Worm (Caenorhabditis elegans) whole organism, L1 larva: ENCODE measurements around the gene Y59C2A.3.

Experiments
- C16A3.4 ChIP-seq: fragments of 150-350 bp; optimal IDR thresholded peaks from 2 replicates; lab custom pipeline; 2014; ENCODE audit warnings: missing biosample characterization, missing genetic modification characterization
- F16B12.6 ChIP-seq: fragments of 150-350 bp; optimal IDR thresholded peaks from 2 replicates; lab custom pipeline; 2014; ENCODE audit warnings: missing biosample characterization, missing genetic modification characterization
- Y116A8C.19 ChIP-seq: sonication (generic microtip); optimal IDR thresholded peaks from 2 replicates; lab custom pipeline; 2016; ENCODE audit warnings: missing compliant biosample characterization, missing genetic modification characterization, borderline replicate concordance
- blmp-1 ChIP-seq: fragments of 150-350 bp; optimal IDR thresholded peaks from 2 replicates; lab custom pipeline; 2014; ENCODE audit warnings: missing biosample characterization, missing genetic modification characterization
- ceh-63 ChIP-seq: fragments of 200-800 bp; sonication (Bioruptor generic); optimal IDR thresholded peaks from 2 replicates; lab custom pipeline; 2018; ENCODE audit warnings: mild to moderate bottlenecking, missing genetic modification characterization, missing compliant biosample characterization
- ceh-8 ChIP-seq: fragments of 200-800 bp; sonication (Bioruptor generic); optimal IDR thresholded peaks from 2 replicates; lab custom pipeline; 2018; ENCODE audit warnings: mild to moderate bottlenecking, missing genetic modification characterization, moderate library complexity, missing compliant biosample characterization
- ceh-82 ChIP-seq, 3 experiments: fragments of 150-350 bp in 1 of 3; sonication (generic microtip) in 2 of 3; optimal IDR thresholded peaks; 2 replicates each; lab custom pipeline; 2014 to 2017; ENCODE audit warnings: missing biosample characterization in 3 of 3, missing genetic modification characterization in 3 of 3
- ces-1 ChIP-seq: fragments of 150-350 bp; optimal IDR thresholded peaks from 2 replicates; lab custom pipeline; 2014; ENCODE audit warnings: missing biosample characterization, missing genetic modification reagents, missing genetic modification characterization
- dpl-1 ChIP-seq, 3 experiments: fragments of 150-350 bp in 2 of 3; sonication (generic microtip) in 1 of 3; optimal IDR thresholded peaks; 2 replicates each; lab custom pipeline; 2014 to 2017; ENCODE audit warnings: missing biosample characterization in 3 of 3, missing genetic modification characterization in 3 of 3, missing genetic modification reagents in 3 of 3
- efl-1 ChIP-seq, 4 experiments: fragments of 150-350 bp; optimal IDR thresholded peaks in 3 of 4; peaks in 1 of 4; 1 replicate in 1 of 4; 2 replicates in 3 of 4; lab custom pipeline; 2014; ENCODE audit warnings: missing biosample characterization in 2 of 4, missing genetic modification characterization in 2 of 4, missing genetic modification reagents in 2 of 4
- egl-13 ChIP-seq: sonication (generic microtip); optimal IDR thresholded peaks from 2 replicates; lab custom pipeline; 2016; ENCODE audit warnings: missing genotype, missing genetic modification reagents, missing genetic modification characterization, missing compliant biosample characterization
- egl-27 ChIP-seq, 2 experiments: fragments of 150-350 bp in 1 of 2; sonication (generic microtip); optimal IDR thresholded peaks; 3 replicates each; lab custom pipeline; 2017 to 2018; ENCODE audit warnings: missing biosample characterization in 2 of 2, missing genetic modification characterization in 2 of 2, missing genetic modification reagents in 2 of 2
- elt-2 ChIP-seq: sonication (generic microtip); optimal IDR thresholded peaks from 2 replicates; lab custom pipeline; 2016; ENCODE audit warnings: missing genetic modification characterization, mild to moderate bottlenecking, inconsistent platforms, missing compliant biosample characterization, missing genetic modification reagents
- elt-3 ChIP-seq, 6 experiments: fragments of 150-350 bp in 1 of 6; sonication (generic microtip); optimal IDR thresholded peaks; 2 replicates each; lab custom pipeline; 2017 to 2018; ENCODE audit warnings: missing biosample characterization in 6 of 6, missing genetic modification characterization in 6 of 6, inconsistent platforms in 1 of 6
- fkh-10 ChIP-seq: sonication (generic microtip); optimal IDR thresholded peaks from 2 replicates; lab custom pipeline; 2017; ENCODE audit warnings: missing biosample characterization, missing genetic modification reagents, missing genetic modification characterization
- fkh-8 ChIP-seq: sonication (generic microtip); optimal IDR thresholded peaks from 2 replicates; lab custom pipeline; 2016; ENCODE audit warnings: mild to moderate bottlenecking, missing genetic modification characterization, missing compliant biosample characterization
- grh-1 ChIP-seq: fragments of 200-800 bp; sonication (Bioruptor generic); IDR thresholded peaks from 2 replicates; pipeline ENCODE4 v1.3.6; 2022; ENCODE audit warnings: missing genetic modification reagents, missing genetic modification characterization, missing compliant biosample characterization
- hpl-2 ChIP-seq: fragments of 150-350 bp; optimal IDR thresholded peaks from 2 replicates; lab custom pipeline; 2014; ENCODE audit warnings: missing biosample characterization, missing genetic modification reagents, missing genetic modification characterization
- lin-13 ChIP-seq: fragments of 150-350 bp; optimal IDR thresholded peaks from 2 replicates; lab custom pipeline; 2014; ENCODE audit warnings: missing biosample characterization, missing genetic modification reagents, missing genetic modification characterization
- lin-14 ChIP-seq: fragments of 200-800 bp; sonication (Bioruptor generic); optimal IDR thresholded peaks from 2 replicates; lab custom pipeline; 2018; ENCODE audit warnings: mild to moderate bottlenecking, missing genetic modification characterization, moderate library complexity, missing compliant biosample characterization
- lsy-2 ChIP-seq, 2 experiments: fragments of 150-350 bp; optimal IDR thresholded peaks; 2 replicates each; lab custom pipeline; 2014; ENCODE audit warnings: missing biosample characterization in 2 of 2, missing genetic modification characterization in 2 of 2
- mep-1 ChIP-seq: fragments of 150-350 bp; optimal IDR thresholded peaks from 2 replicates; lab custom pipeline; 2014; ENCODE audit warnings: missing biosample characterization, missing genetic modification characterization
- nhr-11 ChIP-seq: fragments of 150-350 bp; optimal IDR thresholded peaks from 2 replicates; lab custom pipeline; 2014; ENCODE audit warnings: missing biosample characterization, missing genetic modification characterization
- nhr-19 ChIP-seq: fragments of 200-800 bp; sonication (Bioruptor generic); conservative IDR thresholded peaks from 2 replicates; pipeline ENCODE4 v1.3.6; 2022; ENCODE audit warnings: missing genetic modification characterization, missing compliant biosample characterization
- nhr-20 ChIP-seq: sonication (generic microtip); optimal IDR thresholded peaks from 2 replicates; lab custom pipeline; 2016; ENCODE audit warnings: mild to moderate bottlenecking, missing genetic modification characterization, missing compliant biosample characterization
- nhr-28 ChIP-seq: fragments of 150-350 bp; optimal IDR thresholded peaks from 2 replicates; lab custom pipeline; 2014; ENCODE audit warnings: missing biosample characterization, missing genetic modification characterization
- nhr-47 ChIP-seq: sonication (generic microtip); optimal IDR thresholded peaks from 2 replicates; lab custom pipeline; 2016; ENCODE audit warnings: mild to moderate bottlenecking, missing genetic modification characterization, moderate library complexity, missing compliant biosample characterization
- nhr-71 ChIP-seq: sonication (generic microtip); optimal IDR thresholded peaks from 2 replicates; lab custom pipeline; 2016; ENCODE audit warnings: mild to moderate bottlenecking, missing genetic modification characterization, moderate library complexity, missing compliant biosample characterization
- nhr-77 ChIP-seq: fragments of 150-350 bp; optimal IDR thresholded peaks from 2 replicates; lab custom pipeline; 2014; ENCODE audit warnings: missing biosample characterization, missing genetic modification characterization
- nhr-85 ChIP-seq: sonication (generic microtip); peaks from one replicate; lab custom pipeline; 2016; ENCODE audit warnings: missing genetic modification characterization, inconsistent platforms, missing compliant biosample characterization
- nhr-90 ChIP-seq: sonication (generic microtip); optimal IDR thresholded peaks from 2 replicates; lab custom pipeline; 2016; ENCODE audit warnings: mild to moderate bottlenecking, missing genetic modification characterization, missing compliant biosample characterization; ENCODE audit not compliant: poor library complexity
- rnt-1 ChIP-seq: sonication (generic microtip); optimal IDR thresholded peaks from 2 replicates; lab custom pipeline; 2016; ENCODE audit warnings: mild to moderate bottlenecking, missing genetic modification characterization, moderate library complexity, missing compliant biosample characterization
- snu-23 ChIP-seq: sonication (generic microtip); optimal IDR thresholded peaks from 2 replicates; lab custom pipeline; 2016; ENCODE audit warnings: missing genetic modification characterization, missing compliant biosample characterization
- swsn-7 ChIP-seq: sonication (generic microtip); optimal IDR thresholded peaks from 2 replicates; lab custom pipeline; 2016; ENCODE audit warnings: missing genetic modification characterization, missing compliant biosample characterization
- unc-30 ChIP-seq: sonication (generic microtip); optimal IDR thresholded peaks from 2 replicates; lab custom pipeline; 2017; ENCODE audit warnings: missing biosample characterization, missing genetic modification characterization
- unc-86 ChIP-seq: sonication (generic microtip); optimal IDR thresholded peaks from 2 replicates; lab custom pipeline; 2016; ENCODE audit warnings: missing genetic modification characterization, missing compliant biosample characterization
- unc-98 ChIP-seq: fragments of 200-800 bp; sonication (Bioruptor generic); IDR thresholded peaks from 2 replicates; pipeline ENCODE4 v1.3.6; 2022; ENCODE audit warnings: missing genetic modification characterization, missing compliant biosample characterization
- xbp-1 ChIP-seq: sonication (generic microtip); optimal IDR thresholded peaks from 2 replicates; lab custom pipeline; 2016; ENCODE audit warnings: missing genetic modification characterization, missing compliant biosample characterization
- zag-1 ChIP-seq: fragments of 150-350 bp; optimal IDR thresholded peaks from 2 replicates; lab custom pipeline; 2014; ENCODE audit warnings: missing biosample characterization, missing genetic modification characterization
- zip-4 ChIP-seq: fragments of 200-800 bp; sonication (Bioruptor generic); optimal IDR thresholded peaks from 2 replicates; lab custom pipeline; 2018; ENCODE audit warnings: mild to moderate bottlenecking, missing genetic modification characterization, moderate library complexity, missing compliant biosample characterization
- ztf-11 ChIP-seq, 2 experiments: sonication (generic microtip); optimal IDR thresholded peaks; 2 replicates each; lab custom pipeline; 2016 to 2017; ENCODE audit warnings: missing genetic modification characterization in 2 of 2, missing biosample characterization in 1 of 2, missing compliant biosample characterization in 1 of 2
- ztf-4 ChIP-seq: fragments of 150-350 bp; optimal IDR thresholded peaks from 2 replicates; lab custom pipeline; 2014; ENCODE audit warnings: missing biosample characterization, missing genetic modification characterization

Gene Y59C2A.3

ce11 chrII:2202147-2202546, 17.6 kb downstream of the Y59C2A.3 start:
- no peak for TF ChIP-seq xbp-1 (tag; lab: Kevin White, UChicago)
- no peak for TF ChIP-seq lin-14

ce11 chrII:2197555-2198288, 22.0 kb downstream of the Y59C2A.3 start, which contains the start of gene C33C12.1:
C33C12.1 (plus strand) TSS chrII:2198238.
- no peak for TF ChIP-seq ceh-8 (GFP tag; lab: Kevin White, UChicago)
- TF ChIP-seq lsy-2 (tag; optimal IDR thresholded peaks at IDR 0.05; lab: Kevin White, UChicago) = peak in 1 of 2 experiments; percentile 10
- TF ChIP-seq dpl-1 (GFP tag; optimal IDR thresholded peaks at IDR 0.05; lab: Kevin White, UChicago) = peak in 1 of 3 experiments; percentile 22
- peak in 1 of 3 experiments; percentile 34 for TF ChIP-seq ceh-82 (tag; optimal IDR thresholded peaks at IDR 0.05; lab: Kevin White, UChicago)
- no peak for TF ChIP-seq Y116A8C.19
- no peak for TF ChIP-seq ztf-4 (tag; lab: Kevin White, UChicago)
- TF ChIP-seq nhr-85 = no peak
- TF ChIP-seq fkh-10 (GFP tag; lab: Kevin White, UChicago) = peak; percentile 18
- TF ChIP-seq fkh-8 (tag; lab: Kevin White, UChicago) = peak; percentile 13
- TF ChIP-seq unc-86 (tag; lab: Kevin White, UChicago) = no peak
- peak; percentile 4 to 16 for TF ChIP-seq efl-1 (optimal IDR thresholded peaks at IDR 0.05; lab: Kevin White, UChicago)
- peak in 1 of 2 experiments; percentile 82 for TF ChIP-seq efl-1 (GFP tag; optimal IDR thresholded peaks at IDR 0.05 in 1 of 2; lab: Kevin White, UChicago)
- peak; percentile 80 for TF ChIP-seq lin-14
- TF ChIP-seq zip-4 (GFP tag; lab: Kevin White, UChicago) = no peak

ce11 chrII:2196742-2197141, 23.0 kb downstream of the Y59C2A.3 start:
- TF ChIP-seq lin-14 (peak; percentile 0), Y116A8C.19 (no peak), ceh-82 (tag; optimal IDR thresholded peaks at IDR 0.05; lab: Kevin White, UChicago) (no peak), elt-3 (tag; optimal IDR thresholded peaks at IDR 0.05; lab: Kevin White, UChicago) (no peak), nhr-28 (tag; lab: Kevin White, UChicago) (no peak), ztf-11 (tag; optimal IDR thresholded peaks at IDR 0.05; lab: Kevin White, UChicago) (no peak)

ce11 chrII:2195541-2195940, 24.2 kb downstream of the Y59C2A.3 start:
- TF ChIP-seq ztf-4 (tag; lab: Kevin White, UChicago) (no peak), fkh-10 (GFP tag; lab: Kevin White, UChicago) (peak; percentile 45), mep-1 (tag; lab: Kevin White, UChicago) (peak; percentile 34), rnt-1 (no peak), nhr-71 (tag; lab: Kevin White, UChicago) (peak; percentile 56), egl-13 (no peak), zip-4 (GFP tag; lab: Kevin White, UChicago) (no peak), swsn-7 (tag; lab: Kevin White, UChicago) (peak; percentile 39), unc-86 (tag; lab: Kevin White, UChicago) (peak; percentile 12), nhr-28 (tag; lab: Kevin White, UChicago) (no peak), ces-1 (no peak), nhr-47 (tag; lab: Kevin White, UChicago) (peak; percentile 12), lsy-2 (tag; optimal IDR thresholded peaks at IDR 0.05; lab: Kevin White, UChicago) (peak; percentile 50 to 77), nhr-90 (tag; lab: Kevin White, UChicago) (no peak), snu-23 (peak; percentile 54), C16A3.4 (tag; lab: Kevin White, UChicago) (peak; percentile 69), unc-98 (GFP tag; lab: Robert Waterston, UW) (no peak), dpl-1 (GFP tag; optimal IDR thresholded peaks at IDR 0.05; lab: Kevin White, UChicago) (peak in 2 of 3 experiments; percentile 16 to 45), F16B12.6 (peak; percentile 41), ceh-63 (GFP tag; lab: Kevin White, UChicago) (no peak), nhr-11 (tag; lab: Kevin White, UChicago) (no peak), nhr-85 (no peak), zag-1 (tag; lab: Kevin White, UChicago) (peak; percentile 39), nhr-77 (tag; lab: Kevin White, UChicago) (peak; percentile 58), fkh-8 (tag; lab: Kevin White, UChicago) (no peak), grh-1 (GFP tag; lab: Robert Waterston, UW) (no peak), nhr-20 (tag; lab: Kevin White, UChicago) (peak; percentile 21), unc-30 (tag; lab: Kevin White, UChicago) (no peak), lin-14 (peak; percentile 87), egl-27 (tag; optimal IDR thresholded peaks at IDR 0.05; lab: Kevin White, UChicago) (no peak), elt-2 (tag; lab: Kevin White, UChicago) (no peak), lin-13 (GFP tag; lab: Kevin White, UChicago) (peak; percentile 53), blmp-1 (tag; lab: Kevin White, UChicago) (peak; percentile 39), ceh-82 (tag; optimal IDR thresholded peaks at IDR 0.05; lab: Kevin White, UChicago) (peak; percentile 26 to 77 (median 45)), nhr-19 (GFP tag; lab: Robert Waterston, UW) (peak; percentile 22; the same call in 1 of the 2 replicates), hpl-2 (GFP tag; lab: Kevin White, UChicago) (no peak)
